Worm (Caenorhabditis elegans) whole organism, young adult: ENCODE results near the gene idpc-5.

Experiments used
- B0019.2 ChIP-seq: fragments of 200-800 bp; sonication (Bioruptor generic); conservative IDR thresholded peaks from 2 replicates; pipeline ENCODE4 v1.3.6; 2022; ENCODE audit warnings: missing genetic modification reagents, missing genetic modification characterization, missing compliant biosample characterization
- B0035.1 ChIP-seq: sonication (generic microtip); optimal IDR thresholded peaks from 2 replicates; lab custom pipeline; 2016; ENCODE audit warnings: missing genetic modification characterization, mild to moderate bottlenecking, missing compliant biosample characterization, missing genotype, missing genetic modification reagents
- D2030.7 ChIP-seq: fragments of 200-800 bp; sonication (Bioruptor generic); IDR thresholded peaks from 2 replicates; pipeline ENCODE4 v1.3.6; 2022; ENCODE audit warnings: missing genetic modification reagents, missing genetic modification characterization, missing compliant biosample characterization
- F23B12.7 ChIP-seq: sonication (generic microtip); optimal IDR thresholded peaks from 2 replicates; lab custom pipeline; 2017; ENCODE audit warnings: missing genetic modification characterization, mild to moderate bottlenecking, missing compliant biosample characterization, antibody characterized with exemption, moderate library complexity; ENCODE audit not compliant: insufficient read depth
- F33H1.4 ChIP-seq: fragments of 200-800 bp; sonication (Bioruptor generic); IDR thresholded peaks from 2 replicates; pipeline ENCODE4 v1.3.6; 2022; ENCODE audit warnings: missing genetic modification reagents, missing genetic modification characterization, missing compliant biosample characterization
- F39B2.1 ChIP-seq: fragments of 200-800 bp; sonication (Bioruptor generic); IDR thresholded peaks from 2 replicates; pipeline ENCODE4 v1.3.6; 2022; ENCODE audit warnings: missing genetic modification reagents, missing genetic modification characterization, missing compliant biosample characterization
- F57C9.4 ChIP-seq: sonication (generic microtip); optimal IDR thresholded peaks from 2 replicates; lab custom pipeline; 2017; ENCODE audit warnings: mild to moderate bottlenecking, missing genetic modification characterization, missing compliant biosample characterization
- Y53G8AR.9 ChIP-seq: fragments of 200-800 bp; sonication (Bioruptor generic); conservative IDR thresholded peaks from 2 replicates; pipeline ENCODE4 v1.3.6; 2022; ENCODE audit warnings: missing genetic modification reagents, missing genetic modification characterization, missing compliant biosample characterization
- Y56A3A.18 ChIP-seq: fragments of 200-800 bp; sonication (Bioruptor generic); IDR thresholded peaks from 2 replicates; pipeline ENCODE4 v1.3.6; 2022; ENCODE audit warnings: missing genetic modification reagents, missing genetic modification characterization, missing compliant biosample characterization
- Y95B8A.8 ChIP-seq: fragments of 200-800 bp; sonication (Bioruptor generic); IDR thresholded peaks from 2 replicates; pipeline ENCODE4 v1.3.6; 2022; ENCODE audit warnings: missing genetic modification reagents, missing genetic modification characterization, missing compliant biosample characterization
- attf-5 ChIP-seq: fragments of 200-800 bp; sonication (Bioruptor generic); optimal IDR thresholded peaks from 2 replicates; lab custom pipeline; 2018; ENCODE audit warnings: mild to moderate bottlenecking, missing genetic modification characterization, missing compliant biosample characterization
- attf-6 ChIP-seq: fragments of 200-800 bp; sonication (Bioruptor generic); IDR thresholded peaks from 2 replicates; pipeline ENCODE4 v1.3.6; 2022; ENCODE audit warnings: missing genetic modification reagents, missing genetic modification characterization, missing compliant biosample characterization
- bed-2 ChIP-seq: fragments of 200-800 bp; sonication (Bioruptor generic); IDR thresholded peaks from 2 replicates; pipeline ENCODE4 v1.3.6; 2022; ENCODE audit warnings: missing genetic modification reagents, missing genetic modification characterization, missing compliant biosample characterization
- ceh-100 ChIP-seq: fragments of 200-800 bp; sonication (Bioruptor generic); IDR thresholded peaks from 2 replicates; pipeline ENCODE4 v1.3.6; 2022; ENCODE audit warnings: missing genetic modification reagents, missing genetic modification characterization, missing compliant biosample characterization
- ceh-40 ChIP-seq: fragments of 200-800 bp; sonication (Bioruptor generic); IDR thresholded peaks from 2 replicates; pipeline ENCODE4 v1.3.6; 2022; ENCODE audit warnings: missing genetic modification characterization, missing compliant biosample characterization
- ceh-58 ChIP-seq: fragments of 200-800 bp; sonication (Bioruptor generic); IDR thresholded peaks from 2 replicates; pipeline ENCODE4 v1.3.6; 2022; ENCODE audit warnings: missing genetic modification characterization, missing compliant biosample characterization
- ceh-91 ChIP-seq: fragments of 200-800 bp; sonication (Bioruptor generic); IDR thresholded peaks from 2 replicates; pipeline ENCODE4 v1.3.6; 2022; ENCODE audit warnings: missing genetic modification reagents, missing genetic modification characterization, missing compliant biosample characterization
- chd-7 ChIP-seq: sonication (generic microtip); optimal IDR thresholded peaks from 2 replicates; lab custom pipeline; 2016; ENCODE audit warnings: mild to moderate bottlenecking, missing genetic modification characterization, moderate library complexity, missing compliant biosample characterization
- dox-1 ChIP-seq: fragments of 200-800 bp; sonication (Bioruptor generic); IDR thresholded peaks from 2 replicates; pipeline ENCODE4 v1.3.6; 2022; ENCODE audit warnings: missing genetic modification reagents, missing genetic modification characterization, missing compliant biosample characterization
- dpff-1 ChIP-seq: sonication (generic microtip); optimal IDR thresholded peaks from 2 replicates; lab custom pipeline; 2017; ENCODE audit warnings: mild to moderate bottlenecking, missing genetic modification characterization, missing compliant biosample characterization
- egl-44 ChIP-seq: fragments of 200-800 bp; sonication (Bioruptor generic); IDR thresholded peaks from 2 replicates; pipeline ENCODE4 v1.3.6; 2022; ENCODE audit warnings: missing genetic modification reagents, missing genetic modification characterization, missing compliant biosample characterization
- egrh-3 ChIP-seq: fragments of 200-800 bp; sonication (Bioruptor generic); IDR thresholded peaks from 2 replicates; pipeline ENCODE4 v1.3.6; 2022; ENCODE audit warnings: missing genetic modification reagents, missing genetic modification characterization, missing compliant biosample characterization
- ekl-4 ChIP-seq: fragments of 200-800 bp; sonication (Bioruptor generic); IDR thresholded peaks from 2 replicates; pipeline ENCODE4 v1.3.6; 2022; ENCODE audit warnings: missing genetic modification reagents, missing genetic modification characterization, missing compliant biosample characterization
- ets-4 ChIP-seq: fragments of 200-800 bp; sonication (Bioruptor generic); optimal IDR thresholded peaks from 2 replicates; lab custom pipeline; 2018; ENCODE audit warnings: mild to moderate bottlenecking, missing genetic modification characterization, missing compliant biosample characterization
- hsf-1 ChIP-seq: fragments of 200-800 bp; sonication (Bioruptor generic); IDR thresholded peaks from 2 replicates; pipeline ENCODE4 v1.3.6; 2022; ENCODE audit warnings: missing genetic modification reagents, missing genetic modification characterization, missing compliant biosample characterization
- lag-1 ChIP-seq: fragments of 200-800 bp; sonication (Bioruptor generic); IDR thresholded peaks from 2 replicates; pipeline ENCODE4 v1.3.6; 2022; ENCODE audit warnings: missing genetic modification reagents, missing genetic modification characterization, missing compliant biosample characterization
- lin-54 ChIP-seq: fragments of 200-800 bp; sonication (Bioruptor generic); optimal IDR thresholded peaks from 2 replicates; lab custom pipeline; 2018; ENCODE audit warnings: mild to moderate bottlenecking, missing genetic modification characterization, missing compliant biosample characterization
- madf-3 ChIP-seq: fragments of 200-800 bp; sonication (Bioruptor generic); IDR thresholded peaks from 2 replicates; pipeline ENCODE4 v1.3.6; 2022; ENCODE audit warnings: missing genetic modification reagents, missing genetic modification characterization, missing compliant biosample characterization
- madf-6 ChIP-seq: fragments of 200-800 bp; sonication (Bioruptor generic); IDR thresholded peaks from 2 replicates; pipeline ENCODE4 v1.3.6; 2022; ENCODE audit warnings: missing genetic modification reagents, missing genetic modification characterization, missing compliant biosample characterization
- mcd-1 ChIP-seq: fragments of 200-800 bp; sonication (Bioruptor generic); IDR thresholded peaks from 2 replicates; pipeline ENCODE4 v1.3.6; 2022; ENCODE audit warnings: missing genetic modification reagents, missing genetic modification characterization, missing compliant biosample characterization
- mes-4 ChIP-seq: sonication (generic microtip); optimal IDR thresholded peaks from 2 replicates; lab custom pipeline; 2016; ENCODE audit warnings: missing genotype, missing genetic modification characterization, missing compliant biosample characterization
- nfya-2 ChIP-seq: fragments of 200-800 bp; sonication (Bioruptor generic); IDR thresholded peaks from 2 replicates; pipeline ENCODE4 v1.3.6; 2022; ENCODE audit warnings: missing genetic modification reagents, missing genetic modification characterization, missing compliant biosample characterization
- nfyb-1 ChIP-seq: fragments of 200-800 bp; sonication (Bioruptor generic); IDR thresholded peaks from 2 replicates; pipeline ENCODE4 v1.3.6; 2022; ENCODE audit warnings: missing genetic modification reagents, missing genetic modification characterization, missing compliant biosample characterization
- nhr-120 ChIP-seq: fragments of 200-800 bp; sonication (Bioruptor generic); IDR thresholded peaks from 2 replicates; pipeline ENCODE4 v1.3.6; 2022; ENCODE audit warnings: missing genetic modification characterization, missing compliant biosample characterization
- nhr-179 ChIP-seq: sonication (generic microtip); optimal IDR thresholded peaks from 2 replicates; lab custom pipeline; 2016; ENCODE audit warnings: mild to moderate bottlenecking, missing genetic modification characterization, missing compliant biosample characterization
- pbrm-1 ChIP-seq: fragments of 200-800 bp; sonication (Bioruptor generic); IDR thresholded peaks from 2 replicates; pipeline ENCODE4 v1.3.6; 2022; ENCODE audit warnings: missing genetic modification reagents, missing genetic modification characterization, missing compliant biosample characterization
- rcor-1 ChIP-seq: fragments of 200-800 bp; sonication (Bioruptor generic); IDR thresholded peaks from 2 replicates; pipeline ENCODE4 v1.3.6; 2022; ENCODE audit warnings: missing genetic modification reagents, missing genetic modification characterization, missing compliant biosample characterization
- sdz-38 ChIP-seq: sonication (generic microtip); optimal IDR thresholded peaks from 2 replicates; lab custom pipeline; 2016; ENCODE audit warnings: missing genotype, missing genetic modification characterization, missing compliant biosample characterization
- unc-130 ChIP-seq: sonication (generic microtip); optimal IDR thresholded peaks from 2 replicates; lab custom pipeline; 2016; ENCODE audit warnings: missing genetic modification reagents, missing genetic modification characterization, missing compliant biosample characterization
- ztf-26 ChIP-seq: sonication (generic microtip); optimal IDR thresholded peaks from 2 replicates; lab custom pipeline; 2017; ENCODE audit warnings: missing genetic modification characterization, missing compliant biosample characterization
- ztf-3 ChIP-seq: fragments of 200-800 bp; sonication (Bioruptor generic); optimal IDR thresholded peaks from 2 replicates; lab custom pipeline; 2018; ENCODE audit warnings: mild to moderate bottlenecking, missing genetic modification characterization, missing compliant biosample characterization

The idpc-5 gene

DNA sequence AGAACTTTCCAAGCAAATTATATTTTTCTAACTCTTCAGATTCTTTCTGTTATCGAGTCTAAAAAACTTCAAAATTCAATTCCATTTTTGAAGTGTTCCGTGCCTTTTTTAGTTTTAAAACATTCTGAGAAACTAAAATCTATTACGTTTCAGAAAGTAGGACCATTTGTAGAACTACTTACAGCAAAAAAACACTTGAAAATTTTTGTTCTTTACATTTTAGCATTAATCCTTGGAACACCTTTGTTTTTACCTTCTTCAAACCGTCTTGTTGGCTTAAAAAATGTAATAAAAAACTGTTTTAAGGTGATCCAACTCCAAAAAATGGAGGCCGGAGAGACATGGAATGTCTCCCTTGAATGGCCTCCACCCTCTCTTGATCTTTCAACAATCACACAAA is 14.5 kb downstream of the idpc-5 start, which contains the start of gene dop-2:
dop-2 (plus strand) TSS at position 301 of the 400 bp plus-strand sequence.
- TF ChIP-seq chd-7 (tag; lab: Kevin White, UChicago) (no peak), ztf-26 (tag; lab: Kevin White, UChicago) (no peak), sdz-38 (no peak), bed-2 (GFP tag; lab: Robert Waterston, UW) (no peak)

DNA sequence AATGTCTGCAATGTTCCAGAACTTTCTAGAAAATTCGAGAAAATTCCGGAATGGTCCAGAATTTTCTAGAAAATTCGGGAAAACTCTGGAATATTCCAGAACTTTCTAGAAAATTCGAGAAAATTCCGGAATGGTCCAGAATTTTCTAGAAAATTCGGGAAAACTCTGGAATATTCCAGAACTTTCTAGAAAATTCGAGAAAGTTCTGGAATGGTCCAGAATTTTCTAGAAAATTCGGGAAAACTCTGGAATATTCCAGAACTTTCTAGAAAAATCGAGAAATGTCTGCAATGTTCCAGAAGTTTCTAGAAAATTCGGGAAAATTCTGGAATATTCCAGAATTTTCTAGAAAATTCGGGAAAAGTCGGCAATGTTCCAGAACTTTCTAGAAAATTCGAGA is 19.2 kb downstream of the idpc-5 start:
- TF ChIP-seq F33H1.4 (GFP tag; lab: Robert Waterston, UW), result peak; percentile 29; the same call in 1 of the 2 replicates
- peak; percentile 22; the same call in 1 of the 2 replicates for TF ChIP-seq Y95B8A.8 (GFP tag; lab: Robert Waterston, UW)
- TF ChIP-seq hsf-1 (GFP tag; lab: Robert Waterston, UW), result peak; percentile 99
- peak; percentile 12; the same call in 1 of the 2 replicates for TF ChIP-seq ceh-91 (GFP tag; lab: Robert Waterston, UW)
- peak; percentile 59; the same call in 1 of the 2 replicates for TF ChIP-seq D2030.7 (GFP tag; lab: Robert Waterston, UW)
- TF ChIP-seq nfyb-1 (GFP tag; lab: Robert Waterston, UW), result 0 out of 2 replicates have a peak, but pooled peaks have one; percentile 40
- TF ChIP-seq dox-1 (GFP tag; lab: Robert Waterston, UW), result peak; percentile 96
- peak; percentile 77 for TF ChIP-seq ekl-4 (GFP tag; lab: Robert Waterston, UW)
- 0 out of 2 replicates have a peak, but pooled peaks have one; percentile 55 for TF ChIP-seq B0019.2 (GFP tag; lab: Robert Waterston, UW)
- peak; percentile 62; the same call in 1 of the 2 replicates for TF ChIP-seq egl-44 (GFP tag; lab: Robert Waterston, UW)
- TF ChIP-seq ceh-40 (GFP tag; lab: Robert Waterston, UW), result 0 out of 2 replicates have a peak, but pooled peaks have one; percentile 56
- TF ChIP-seq rcor-1 (GFP tag; lab: Robert Waterston, UW), result peak; percentile 60
- TF ChIP-seq egrh-3 (GFP tag; lab: Robert Waterston, UW), result peak; percentile 66
- peak; percentile 67 for TF ChIP-seq madf-6 (GFP tag; lab: Robert Waterston, UW)
- TF ChIP-seq pbrm-1 (GFP tag; lab: Robert Waterston, UW), result peak; percentile 69
- peak; percentile 82 for TF ChIP-seq madf-3 (GFP tag; lab: Robert Waterston, UW)
- TF ChIP-seq Y56A3A.18, result peak; percentile 76; the same call in 1 of the 2 replicates
- TF ChIP-seq attf-6 (GFP tag; lab: Robert Waterston, UW), result peak; percentile 66
- peak; percentile 47; the same call in 1 of the 2 replicates for TF ChIP-seq ceh-100
- TF ChIP-seq F39B2.1 (GFP tag; lab: Robert Waterston, UW), result 0 out of 2 replicates have a peak, but pooled peaks have one; percentile 68
- TF ChIP-seq, all 124 proteins: peak for 20; not testable (repeated sequence) for 104

DNA sequence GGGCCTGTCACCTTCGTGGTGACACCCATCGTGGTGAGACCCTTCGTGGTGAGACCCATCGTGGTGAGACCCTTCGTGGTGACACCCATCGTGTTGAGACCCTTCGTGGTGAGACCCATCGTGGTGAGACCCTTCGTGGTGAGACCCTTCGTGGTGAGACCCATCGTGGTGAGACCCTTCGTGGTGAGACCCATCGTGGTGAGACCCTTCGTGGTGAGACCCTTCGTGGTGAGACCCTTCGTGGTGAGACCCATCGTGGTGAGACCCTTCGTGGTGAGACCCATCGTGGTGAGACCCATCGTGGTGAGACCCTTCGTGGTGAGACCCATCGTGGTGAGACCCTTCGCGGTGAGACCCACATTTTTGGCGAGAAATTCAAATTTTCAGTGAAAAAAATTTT is 20.8 kb downstream of the idpc-5 start:
- TF ChIP-seq egrh-3 (GFP tag; lab: Robert Waterston, UW), result peak; percentile 93
- TF ChIP-seq D2030.7 (GFP tag; lab: Robert Waterston, UW), result peak; percentile 17; the same call in 1 of the 2 replicates
- peak; percentile 51 for TF ChIP-seq F33H1.4 (GFP tag; lab: Robert Waterston, UW)

DNA sequence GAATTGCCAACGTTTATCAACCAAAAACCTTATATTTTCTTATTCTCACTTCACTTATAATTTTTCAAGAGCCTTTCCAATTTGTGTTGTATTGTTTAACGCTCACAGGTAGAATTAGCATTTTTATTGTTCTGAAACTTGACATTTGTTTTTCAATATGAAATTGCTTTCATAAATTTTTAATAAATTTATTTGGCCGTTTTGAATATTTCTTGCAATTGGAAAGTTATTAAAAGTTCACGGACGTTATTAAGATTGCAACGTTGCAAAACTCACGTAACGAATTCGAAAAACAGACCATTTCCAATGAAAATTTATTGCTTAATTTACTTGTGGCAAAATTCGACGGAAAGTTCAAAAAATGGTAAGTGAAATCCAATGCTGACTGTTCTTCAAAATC is 32.4 kb downstream of the idpc-5 start, which contains the start of gene K09G1.2:
K09G1.2 (plus strand) TSS at position 301 of the 400 bp plus-strand sequence.
- TF ChIP-seq ets-4 (GFP tag; lab: Kevin White, UChicago) (no peak), F33H1.4 (GFP tag; lab: Robert Waterston, UW) (no peak), mes-4 (no peak), F23B12.7 (tag; lab: Kevin White, UChicago) (no peak), nfya-2 (GFP tag; lab: Robert Waterston, UW) (no peak), lin-54 (GFP tag; lab: Kevin White, UChicago) (no peak), dpff-1 (no peak), mcd-1 (GFP tag; lab: Robert Waterston, UW) (no peak), lag-1 (no peak), nhr-179 (tag; lab: Kevin White, UChicago) (no peak), unc-130 (GFP tag; lab: Kevin White, UChicago) (no peak), F57C9.4 (tag; lab: Kevin White, UChicago) (no peak), attf-5 (GFP tag; lab: Kevin White, UChicago) (no peak), F39B2.1 (GFP tag; lab: Robert Waterston, UW) (no peak), nhr-120 (GFP tag; lab: Robert Waterston, UW) (no peak), B0035.1 (tag; lab: Kevin White, UChicago) (no peak), Y53G8AR.9 (GFP tag; lab: Robert Waterston, UW) (no peak), madf-6 (GFP tag; lab: Robert Waterston, UW) (no peak), ceh-58 (no peak), ztf-3 (GFP tag; lab: Kevin White, UChicago) (no peak)
